Fruit fly (Drosophila melanogaster): Measurements from ENCODE around the gene CG32305.

The CG32305 gene

DNA sequence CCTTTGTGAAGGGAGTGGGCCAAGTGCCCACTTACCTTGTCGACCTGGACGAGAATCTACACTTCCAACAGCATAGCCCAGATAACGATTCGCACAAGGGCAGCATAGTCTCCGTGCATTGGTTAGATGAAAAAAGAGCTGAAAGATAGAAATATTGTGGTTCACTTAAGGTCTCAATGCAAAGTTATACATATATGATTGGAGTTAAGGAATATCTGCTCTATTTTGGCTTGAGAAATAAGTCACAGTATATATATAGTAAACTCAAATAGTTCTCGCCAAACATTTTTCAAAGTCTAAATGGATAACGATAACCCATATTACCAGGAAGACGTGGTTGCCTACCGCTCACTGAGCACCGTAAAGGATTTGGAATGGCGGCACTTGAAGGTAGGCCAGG is at the start of gene CG32305:
CG32305 (plus strand) TSS at position 301 of the 400 bp plus-strand sequence.
- TF ChIP-seq Dll (optimal IDR thresholded peaks at IDR 0.05) (no peak), pan (optimal IDR thresholded peaks at IDR 0.05) (no peak), EcR (GFP tag; optimal IDR thresholded peaks at IDR 0.05) (no peak), CG8478 (optimal IDR thresholded peaks at IDR 0.05) (no peak), psq (optimal IDR thresholded peaks at IDR 0.05) (no peak), usp (GFP tag; optimal IDR thresholded peaks at IDR 0.05) (no peak)

DNA sequence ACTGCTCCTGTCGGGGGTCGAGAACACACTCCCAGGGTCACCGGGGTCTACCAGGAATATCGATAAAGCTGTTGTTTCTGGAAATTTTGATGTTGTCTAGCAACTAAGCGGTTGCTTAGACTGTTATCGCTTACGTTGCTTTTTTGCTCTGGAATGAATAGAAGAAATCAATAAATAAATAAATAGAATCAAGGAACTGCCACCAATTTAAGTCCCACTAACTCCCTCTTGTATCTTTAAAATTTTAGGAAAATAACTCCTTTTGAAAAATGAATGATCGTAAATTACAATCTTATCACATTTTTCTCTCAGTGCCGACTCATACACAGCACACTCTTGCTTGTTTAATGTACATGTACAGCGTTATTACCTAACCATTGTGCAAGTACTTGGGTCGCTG is 36.0 kb upstream of the CG32305 start, which contains the start of gene CG15878:
CG15878 (minus strand) TSS at position 101 of the 400 bp plus-strand sequence.
- TF ChIP-seq pan (optimal IDR thresholded peaks at IDR 0.05), result no peak
- no peak for TF ChIP-seq psq (optimal IDR thresholded peaks at IDR 0.05)
- TF ChIP-seq EcR (GFP tag; optimal IDR thresholded peaks at IDR 0.05), result no peak
- TF ChIP-seq usp (GFP tag; optimal IDR thresholded peaks at IDR 0.05), result no peak
- no peak for TF ChIP-seq CG8478 (optimal IDR thresholded peaks at IDR 0.05)
- no peak for TF ChIP-seq Dll (optimal IDR thresholded peaks at IDR 0.05)

DNA sequence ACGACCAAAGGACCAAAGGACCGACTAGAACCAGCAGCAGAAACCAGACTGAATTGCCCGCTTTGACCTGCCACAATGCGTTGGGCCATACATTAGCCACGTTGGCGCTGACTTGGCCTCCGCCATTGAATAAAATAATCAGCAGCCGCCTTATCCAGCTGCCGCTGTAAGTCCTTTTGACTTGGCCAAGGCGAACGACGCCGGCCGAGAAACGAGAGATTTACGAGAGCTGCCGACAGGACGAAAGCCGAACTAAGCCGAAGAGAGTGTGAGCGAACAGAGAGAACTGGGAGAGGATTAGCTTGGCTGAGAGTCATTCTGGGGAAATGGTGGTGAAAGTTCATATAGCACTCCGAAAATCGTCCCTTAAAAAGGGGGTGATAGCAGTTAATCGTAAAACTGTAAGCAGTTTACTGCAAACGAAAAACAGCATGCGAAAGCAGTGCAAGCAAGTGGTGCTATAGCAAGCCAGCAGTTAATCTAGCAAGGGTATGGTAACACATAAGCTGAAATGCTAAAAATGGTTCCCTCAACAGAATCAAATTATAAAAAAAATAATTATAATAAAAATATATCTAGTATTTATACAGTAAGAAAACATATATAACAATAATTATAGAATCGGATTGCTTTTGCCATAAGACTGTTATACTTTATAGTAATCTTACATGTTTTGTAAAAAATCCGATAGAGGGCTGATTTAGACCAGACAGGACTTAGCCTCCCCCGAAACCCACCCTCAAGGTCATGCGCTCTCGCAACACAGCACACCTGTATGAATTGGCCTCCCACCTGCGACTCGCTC is 19.9 kb upstream of the CG32305 start:
- no peak for TF ChIP-seq psq (optimal IDR thresholded peaks at IDR 0.05)
- TF ChIP-seq pan (optimal IDR thresholded peaks at IDR 0.05), result no peak
- TF ChIP-seq Dll (optimal IDR thresholded peaks at IDR 0.05), result no peak
- TF ChIP-seq CG8478 (optimal IDR thresholded peaks at IDR 0.05), result no peak
- no peak for TF ChIP-seq EcR (GFP tag; optimal IDR thresholded peaks at IDR 0.05)
- TF ChIP-seq usp (GFP tag; optimal IDR thresholded peaks at IDR 0.05), result no peak

DNA sequence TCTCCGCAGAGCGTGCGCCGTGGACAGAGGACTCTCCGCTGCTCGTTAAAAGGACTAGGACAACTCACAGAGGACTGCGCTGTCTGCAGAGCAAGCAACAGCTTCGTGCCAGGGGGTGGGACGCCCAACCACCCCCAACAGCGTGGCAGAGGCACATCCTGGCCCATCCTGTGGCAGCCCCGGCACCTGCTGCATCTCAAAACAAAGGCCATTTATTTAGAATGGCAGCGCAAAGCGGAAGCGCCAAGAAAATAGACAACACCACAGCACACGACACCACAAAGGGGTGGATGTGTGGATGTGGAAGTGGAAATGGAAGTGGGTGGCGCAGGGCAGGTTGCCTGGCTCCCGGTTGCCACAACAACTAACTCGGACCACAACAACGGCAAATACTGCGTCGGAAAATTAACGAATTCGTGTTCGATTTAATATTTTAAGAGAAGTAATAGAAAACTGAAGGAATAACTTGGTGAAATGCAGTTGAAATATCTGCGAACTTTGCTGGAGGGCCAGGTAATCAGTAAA is 19.2 kb upstream of the CG32305 start, which contains the start of gene Oseg2:
Oseg2 (plus strand) TSS at position 475 of the 525 bp plus-strand sequence.
- TF ChIP-seq usp (GFP tag; optimal IDR thresholded peaks at IDR 0.05) (no peak), CG8478 (optimal IDR thresholded peaks at IDR 0.05) (no peak), EcR (GFP tag; optimal IDR thresholded peaks at IDR 0.05) (no peak), pan (optimal IDR thresholded peaks at IDR 0.05) (no peak), Dll (optimal IDR thresholded peaks at IDR 0.05) (no peak), psq (optimal IDR thresholded peaks at IDR 0.05) (no peak)

DNA sequence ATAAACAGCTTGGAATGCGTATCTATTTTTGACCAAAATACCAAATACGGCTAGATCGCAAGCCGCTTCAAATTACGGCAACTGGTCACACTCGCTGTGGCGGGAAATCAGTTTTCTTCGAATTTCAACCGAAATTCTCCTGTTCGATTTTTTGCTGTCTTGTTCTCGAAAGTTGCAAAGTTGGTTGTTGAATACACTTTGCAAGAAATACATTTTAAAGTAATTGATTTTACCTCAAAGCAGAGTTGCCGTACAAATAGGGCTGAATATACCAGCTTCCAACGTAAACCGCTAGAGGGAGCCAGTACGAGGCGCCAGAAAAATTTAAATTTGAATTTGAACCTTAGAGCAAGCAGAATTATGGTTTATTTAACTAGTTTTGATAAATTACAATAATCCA is 11.4 kb upstream of the CG32305 start, which contains the start of gene CG9018:
CG9018 (minus strand) TSS at position 43 of the 400 bp plus-strand sequence.
- TF ChIP-seq pan (optimal IDR thresholded peaks at IDR 0.05) (no peak), EcR (GFP tag; optimal IDR thresholded peaks at IDR 0.05) (no peak), Dll (optimal IDR thresholded peaks at IDR 0.05) (no peak), usp (GFP tag; optimal IDR thresholded peaks at IDR 0.05) (no peak), psq (optimal IDR thresholded peaks at IDR 0.05) (no peak), CG8478 (optimal IDR thresholded peaks at IDR 0.05) (no peak)

DNA sequence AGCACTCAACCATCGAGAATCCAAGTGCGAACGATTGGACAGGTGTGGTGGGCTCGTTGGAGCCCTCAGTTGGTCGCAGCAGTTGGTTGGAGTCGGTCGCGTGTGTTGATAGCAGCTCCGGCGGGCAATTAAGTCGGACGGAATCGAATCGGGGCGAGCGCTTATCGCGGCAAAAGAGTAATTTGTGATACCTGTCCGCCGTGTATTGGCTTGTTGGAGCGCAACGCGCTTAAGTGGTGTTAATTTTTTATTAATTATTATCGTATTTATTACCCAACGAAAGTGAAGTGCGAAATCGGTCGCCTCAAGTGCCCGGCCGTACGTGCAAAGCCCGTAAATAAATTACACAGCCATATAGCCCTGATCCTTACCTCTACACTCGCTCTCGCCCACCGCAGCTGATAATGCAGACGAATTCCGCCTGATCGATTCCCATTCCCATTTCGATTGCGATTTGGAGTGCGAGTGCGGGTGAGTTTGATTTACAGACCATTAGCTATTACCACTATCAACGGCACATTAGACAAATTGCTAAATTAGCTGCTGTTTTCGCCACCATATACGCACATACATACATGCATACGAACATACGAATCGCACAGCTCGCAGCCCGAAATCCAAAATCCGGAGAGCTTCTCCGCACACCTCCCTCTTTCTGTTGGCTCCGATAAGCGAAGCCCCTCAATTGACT is 10.7 kb upstream of the CG32305 start, which contains the start of gene ACXD:
ACXD (plus strand) TSS at position 66 of the 691 bp plus-strand sequence.
- TF ChIP-seq usp (GFP tag; optimal IDR thresholded peaks at IDR 0.05) (no peak), pan (optimal IDR thresholded peaks at IDR 0.05) (no peak), psq (optimal IDR thresholded peaks at IDR 0.05) (no peak), Dll (optimal IDR thresholded peaks at IDR 0.05) (no peak), CG8478 (optimal IDR thresholded peaks at IDR 0.05) (no peak), EcR (GFP tag; optimal IDR thresholded peaks at IDR 0.05) (no peak)

DNA sequence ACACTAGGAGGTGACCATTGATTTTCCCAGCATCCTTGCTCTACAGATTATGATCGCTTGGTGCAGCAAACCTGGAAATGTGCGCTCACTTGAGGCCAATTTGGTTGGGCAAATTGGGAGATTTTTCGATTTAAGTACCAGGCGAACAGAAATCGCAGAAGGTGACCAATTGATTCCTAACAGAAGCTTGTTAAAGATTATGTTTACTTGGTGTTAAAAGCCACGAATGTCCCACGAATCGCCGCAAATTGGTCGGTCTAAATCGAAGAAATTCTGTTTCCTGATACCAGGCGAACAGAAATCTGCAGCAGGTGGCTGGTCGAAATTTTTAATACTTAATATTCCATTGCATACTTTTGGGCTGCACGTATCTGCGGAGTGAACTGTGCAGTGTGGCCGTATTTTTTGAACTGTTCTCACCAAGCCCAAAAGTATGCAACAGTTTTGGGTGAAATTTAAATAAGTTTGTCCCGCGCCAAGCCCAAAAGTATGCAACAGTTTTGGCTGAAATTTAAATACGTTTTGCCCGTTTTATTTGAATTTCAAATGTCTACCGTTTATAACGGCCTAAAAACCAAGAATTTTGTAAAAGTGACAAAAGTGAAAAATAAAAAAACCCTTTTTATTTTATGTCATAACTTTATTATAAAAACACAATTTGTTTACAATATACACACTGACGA is 4.4 kb upstream of the CG32305 start, which contains the start of gene CG32301:
CG32301 (plus strand) TSS at position 633 of the 683 bp plus-strand sequence.
- TF ChIP-seq EcR (GFP tag; optimal IDR thresholded peaks at IDR 0.05) (no peak), Dll (optimal IDR thresholded peaks at IDR 0.05) (no peak), CG8478 (optimal IDR thresholded peaks at IDR 0.05) (no peak), usp (GFP tag; optimal IDR thresholded peaks at IDR 0.05) (no peak), pan (optimal IDR thresholded peaks at IDR 0.05) (no peak), psq (optimal IDR thresholded peaks at IDR 0.05) (no peak)

DNA sequence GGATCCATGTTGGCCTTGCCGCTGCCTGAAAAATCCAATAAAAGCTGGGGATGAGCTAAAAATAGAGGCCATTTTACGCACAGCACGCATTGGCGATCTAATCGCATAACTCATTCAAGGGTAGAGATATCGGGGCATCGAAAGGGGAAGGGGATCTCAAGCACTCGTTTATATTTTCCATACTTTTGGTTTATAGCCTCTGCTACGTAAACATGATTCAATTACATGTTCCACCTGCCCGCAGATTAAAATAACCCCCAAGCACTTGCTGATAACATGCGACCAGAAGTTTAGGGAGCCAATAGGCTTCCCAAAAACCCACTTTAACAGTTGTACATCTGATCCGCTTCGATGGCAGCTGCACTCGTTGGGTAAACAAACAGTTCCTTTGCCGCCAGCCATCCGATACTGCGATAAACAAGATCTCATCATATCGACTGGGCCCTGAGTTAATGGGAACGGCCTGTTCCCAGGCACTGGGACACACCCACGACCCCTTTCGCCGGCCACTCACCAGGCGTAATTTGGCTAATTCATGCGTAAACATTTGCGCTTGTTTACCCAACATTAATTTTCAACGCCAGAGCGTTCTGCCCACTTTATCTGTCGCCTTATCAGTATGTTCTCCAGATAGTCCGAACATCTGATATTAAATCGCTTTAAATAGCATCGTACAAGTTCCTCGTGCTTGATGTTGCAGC is 5.7 kb downstream of the CG32305 start:
- TF ChIP-seq CG8478 (optimal IDR thresholded peaks at IDR 0.05) (no peak), EcR (GFP tag; optimal IDR thresholded peaks at IDR 0.05) (no peak), Dll (optimal IDR thresholded peaks at IDR 0.05) (no peak), psq (optimal IDR thresholded peaks at IDR 0.05) (no peak), usp (GFP tag; optimal IDR thresholded peaks at IDR 0.05) (no peak), pan (optimal IDR thresholded peaks at IDR 0.05) (no peak)

DNA sequence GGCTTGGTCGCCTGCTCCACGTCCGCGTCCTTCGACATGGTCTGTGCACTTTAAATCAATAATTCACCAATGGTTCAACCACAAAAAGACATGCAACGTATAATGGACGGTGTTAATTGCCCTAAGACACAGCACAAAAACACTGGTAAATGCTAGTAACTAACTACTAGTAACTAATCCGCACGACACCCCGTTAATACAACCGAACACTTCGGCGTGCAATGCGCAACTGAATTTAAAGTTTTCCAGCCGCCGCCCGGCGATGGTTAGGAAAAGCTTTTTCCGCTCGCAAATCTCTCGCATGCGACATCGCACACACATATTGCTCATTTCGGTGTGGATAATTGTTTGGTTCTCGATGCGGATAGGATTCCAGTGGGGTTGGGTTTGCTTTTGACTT is 7.3 kb downstream of the CG32305 start:
- no peak for TF ChIP-seq pan (optimal IDR thresholded peaks at IDR 0.05)

DNA sequence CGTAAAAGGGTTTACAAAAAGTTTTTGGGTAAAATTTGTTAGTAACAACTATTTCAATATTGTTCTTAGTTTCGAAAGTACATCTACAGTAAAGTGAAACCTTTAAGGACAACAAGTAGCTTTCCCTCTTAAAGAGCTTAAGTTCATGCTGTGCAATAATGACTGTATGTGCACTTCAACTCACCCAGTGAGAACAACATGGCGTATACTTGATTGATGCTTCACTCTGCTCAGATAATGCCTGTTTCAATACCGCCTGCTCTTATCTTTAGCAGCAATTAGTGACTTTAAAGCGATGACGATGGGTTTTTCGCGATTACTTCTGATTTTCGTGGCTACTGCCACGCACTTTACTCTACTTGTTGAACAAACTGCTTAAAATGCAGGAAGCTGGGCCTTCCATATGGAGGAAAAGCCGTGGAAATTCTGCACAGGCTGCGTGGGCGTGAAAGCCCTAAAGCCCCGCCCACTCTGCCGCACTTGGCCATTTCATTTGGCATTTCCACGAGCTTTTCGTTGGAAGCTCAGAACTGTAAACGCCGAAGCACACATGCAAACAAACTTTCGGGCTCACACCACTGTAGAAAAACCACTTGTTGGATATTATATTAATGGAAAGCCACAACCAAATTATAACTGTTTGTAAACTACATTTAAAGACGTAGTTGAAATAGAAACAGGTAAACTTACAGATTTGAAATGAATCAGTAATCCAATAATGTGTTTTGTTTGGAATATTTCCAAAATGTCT is 8.2 kb downstream of the CG32305 start:
- TF ChIP-seq Dll (optimal IDR thresholded peaks at IDR 0.05) (no peak), usp (GFP tag; optimal IDR thresholded peaks at IDR 0.05) (no peak), CG8478 (optimal IDR thresholded peaks at IDR 0.05) (no peak), psq (optimal IDR thresholded peaks at IDR 0.05) (no peak), pan (optimal IDR thresholded peaks at IDR 0.05) (no peak), EcR (GFP tag; optimal IDR thresholded peaks at IDR 0.05) (no peak)
